Fruit fly (Drosophila melanogaster): ENCODE measurements around the gene Ent1.

Gene Ent1

DNA sequence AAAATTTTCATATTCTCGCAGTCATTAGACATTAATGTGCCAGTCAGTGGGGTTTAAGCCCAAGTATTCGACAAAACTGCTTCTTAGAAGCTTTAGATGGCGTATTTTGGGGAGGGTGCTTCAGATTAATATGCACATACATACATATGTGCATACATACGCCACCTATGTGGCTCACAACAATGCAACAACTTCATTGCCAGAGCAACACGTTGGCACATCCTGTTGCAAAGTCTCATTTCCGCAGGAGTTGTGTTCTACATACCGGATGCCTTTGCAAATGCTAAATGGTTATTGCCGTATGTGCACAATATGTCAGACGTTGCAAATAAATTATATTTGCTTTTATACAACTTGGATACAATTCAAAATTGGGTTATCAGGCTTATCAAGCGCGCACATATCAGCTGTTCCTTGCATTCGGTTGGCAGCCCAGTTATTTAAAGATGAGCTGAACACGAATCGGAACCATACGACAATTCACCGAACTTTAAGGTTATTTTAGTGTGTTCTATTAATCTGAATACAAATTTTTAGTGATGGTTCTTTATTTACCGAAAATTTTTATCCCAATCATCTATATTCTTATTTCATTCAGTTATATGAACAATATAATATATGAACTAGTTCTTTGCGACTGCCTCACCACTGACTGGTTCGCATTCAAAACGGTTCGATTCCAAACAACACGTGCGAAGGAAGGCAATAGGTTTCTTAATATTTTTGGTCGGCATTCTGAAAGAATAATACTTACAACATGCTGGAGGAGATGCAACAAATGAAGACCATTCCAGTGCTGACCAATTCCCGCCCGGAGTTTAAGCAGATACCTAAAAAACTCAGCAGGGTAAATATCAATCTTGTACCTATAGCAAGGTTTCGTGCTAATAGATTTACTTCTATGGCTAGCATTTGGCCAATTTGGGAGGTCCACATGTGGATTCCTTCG is 46.2 kb upstream of the Ent1 start, which contains the start of gene Polr1B (continued):
- peak; percentile 80 for TF ChIP-seq sens (GFP tag)
- TF ChIP-seq Sry-β (GFP tag; optimal IDR thresholded peaks at IDR 0.05): peak; percentile 88
- TF ChIP-seq gro (GFP tag; optimal IDR thresholded peaks at IDR 0.05): no peak
- TF ChIP-seq nerfin-1 (tag; optimal IDR thresholded peaks at IDR 0.05): no peak
- no peak for TF ChIP-seq CG2875 (GFP tag; optimal IDR thresholded peaks at IDR 0.05)
- TF ChIP-seq D19A (tag; optimal IDR thresholded peaks at IDR 0.05): no peak
- TF ChIP-seq CG33213 (GFP tag; optimal IDR thresholded peaks at IDR 0.05): no peak
- TF ChIP-seq MBD-R2 (GFP tag; IDR thresholded peaks at IDR 0.05): peak; percentile 74
- TF ChIP-seq CG7786 (GFP tag; optimal IDR thresholded peaks at IDR 0.05): no peak
- TF ChIP-seq YL-1 (GFP tag; optimal IDR thresholded peaks at IDR 0.05): peak; percentile 53
- TF ChIP-seq jumu (GFP tag; optimal IDR thresholded peaks at IDR 0.05): no peak
- TF ChIP-seq chinmo (GFP tag; IDR thresholded peaks at IDR 0.05; ENCODE audit: partially characterized antibody): no peak
- peak; percentile 94 for TF ChIP-seq Dp (GFP tag; optimal IDR thresholded peaks at IDR 0.05)
- TF ChIP-seq pros (GFP tag; optimal IDR thresholded peaks at IDR 0.05): no peak
- TF ChIP-seq Med (GFP tag): peak; percentile 51
- TF ChIP-seq CG2678 (tag; optimal IDR thresholded peaks at IDR 0.05): no peak
- peak; percentile 41 for TF ChIP-seq Fer1 (GFP tag; optimal IDR thresholded peaks at IDR 0.05)
- TF ChIP-seq tx (GFP tag; optimal IDR thresholded peaks at IDR 0.05): no peak
- no peak for TF ChIP-seq CG32767 (GFP tag; IDR thresholded peaks at IDR 0.05)
- TF ChIP-seq knrl (GFP tag; IDR thresholded peaks at IDR 0.05; ENCODE audit: partially characterized antibody): peak; percentile 78
- peak; percentile 1 for TF ChIP-seq twi (tag; optimal IDR thresholded peaks at IDR 0.05)
- peak; percentile 55 for TF ChIP-seq Bgb (GFP tag; IDR thresholded peaks at IDR 0.05; ENCODE audit: partially characterized antibody)
- no peak for TF ChIP-seq CG17328 (GFP tag; IDR thresholded peaks at IDR 0.05)
- peak; percentile 57; the same call in 1 of the 2 replicates for TF ChIP-seq inv (GFP tag; IDR thresholded peaks at IDR 0.05; ENCODE audit: partially characterized antibody)
- TF ChIP-seq Scr (GFP tag; IDR thresholded peaks at IDR 0.05; ENCODE audit: partially characterized antibody): peak; percentile 69
- peak; percentile 42 for TF ChIP-seq CG12659 (GFP tag; optimal IDR thresholded peaks at IDR 0.05)
- no peak for TF ChIP-seq grau (tag; optimal IDR thresholded peaks at IDR 0.05)
- TF ChIP-seq CG12299 (tag; optimal IDR thresholded peaks at IDR 0.05): peak; percentile 19
- TF ChIP-seq CG2116 (GFP tag; optimal IDR thresholded peaks at IDR 0.05): peak; percentile 62
- TF ChIP-seq HLH4C (GFP tag; IDR thresholded peaks at IDR 0.05; ENCODE audit: partially characterized antibody): peak; percentile 47; the same call in 2 of the 3 replicates
- no peak for TF ChIP-seq D19B (GFP tag; optimal IDR thresholded peaks at IDR 0.05)
- no peak for TF ChIP-seq Mrtf (GFP tag; IDR thresholded peaks at IDR 0.05)
- peak; percentile 80 for TF ChIP-seq Max (GFP tag; optimal IDR thresholded peaks at IDR 0.05)
- 0 out of 3 replicates have a peak, but pooled peaks have one; percentile 33 for TF ChIP-seq CG16813 (GFP tag; IDR thresholded peaks at IDR 0.05; ENCODE audit: partially characterized antibody)
- TF ChIP-seq exex (tag; optimal IDR thresholded peaks at IDR 0.05): no peak
- peak; percentile 84 for TF ChIP-seq row (GFP tag; IDR thresholded peaks at IDR 0.05)
- TF ChIP-seq pzg (GFP tag; optimal IDR thresholded peaks at IDR 0.05): peak; percentile 74
- TF ChIP-seq cad (GFP tag; optimal IDR thresholded peaks at IDR 0.05): no peak
- 0 out of 2 replicates have a peak, but pooled peaks have one; percentile 46 for TF ChIP-seq hbn (GFP tag; IDR thresholded peaks at IDR 0.05; ENCODE audit: partially characterized antibody)
- TF ChIP-seq Hr3 (GFP tag; optimal IDR thresholded peaks at IDR 0.05): peak; percentile 9
- TF ChIP-seq CG3065 (GFP tag; optimal IDR thresholded peaks at IDR 0.05): no peak
- no peak for TF ChIP-seq gcm2 (GFP tag; optimal IDR thresholded peaks at IDR 0.05)
- peak; percentile 34 for TF ChIP-seq kni (GFP tag; optimal IDR thresholded peaks at IDR 0.05)
- TF ChIP-seq fru (optimal IDR thresholded peaks at IDR 0.05): no peak
- TF ChIP-seq croc (GFP tag; conservative IDR thresholded peaks at IDR 0.05): no peak
- TF ChIP-seq Atf-2 (GFP tag; optimal IDR thresholded peaks at IDR 0.05): no peak
- TF ChIP-seq CG18011 (GFP tag; optimal IDR thresholded peaks at IDR 0.05): no peak
- TF ChIP-seq BEAF-32 (GFP tag; optimal IDR thresholded peaks at IDR 0.05): peak; percentile 69

All from whole organism, embryonic.